Fruit fly (Drosophila melanogaster): Measurements from ENCODE around the gene CG13085.

- TF ChIP-seq pan (optimal IDR thresholded peaks at IDR 0.05) (no peak), CG8478 (optimal IDR thresholded peaks at IDR 0.05) (no peak), Dll (optimal IDR thresholded peaks at IDR 0.05) (no peak)
Observed at dm6 chr2L:19441791-19442190, 17.9 kb downstream of the CG13085 start, which contains the start of gene RanGAP.

Measured in whole organism.